Worm (Caenorhabditis elegans) whole organism, L4 larva: Measurements from ENCODE around the gene C05C10.2.

ENCODE experiments used
- F10B5.3 ChIP-seq: sonication (generic microtip); optimal IDR thresholded peaks from 2 replicates; lab custom pipeline; 2016; ENCODE audit warnings: mild to moderate bottlenecking, missing genetic modification characterization, missing compliant biosample characterization
- T20F7.1 ChIP-seq: fragments of 200-800 bp; sonication (Bioruptor generic); optimal IDR thresholded peaks from 2 replicates; lab custom pipeline; 2018; ENCODE audit warnings: mild to moderate bottlenecking, missing genetic modification characterization, missing compliant biosample characterization
- Y75B8A.6 ChIP-seq: fragments of 200-800 bp; sonication (Bioruptor generic); IDR thresholded peaks from 2 replicates; pipeline ENCODE4 v1.3.6; 2022; ENCODE audit warnings: missing genetic modification reagents, missing genetic modification characterization, missing compliant biosample characterization
- aha-1 ChIP-seq: fragments of 150-350 bp; peaks from one replicate; lab custom pipeline; 2014; ENCODE audit warnings: missing biosample characterization, missing genetic modification characterization
- ama-1 ChIP-seq: fragments of 150-350 bp; optimal IDR thresholded peaks from 2 replicates; lab custom pipeline; 2014; ENCODE audit warnings: inconsistent platforms, mixed read lengths
- arid-1 ChIP-seq: fragments of 200-800 bp; sonication (Bioruptor generic); conservative IDR thresholded peaks from 2 replicates; pipeline ENCODE4 v1.3.6; 2022; ENCODE audit warnings: missing genetic modification reagents, missing genetic modification characterization, missing compliant biosample characterization
- attf-4 ChIP-seq: sonication (generic microtip); optimal IDR thresholded peaks from 3 replicates; lab custom pipeline; 2017; ENCODE audit warnings: missing biosample characterization, missing genetic modification characterization
- daf-12 ChIP-seq: fragments of 150-350 bp; optimal IDR thresholded peaks from 2 replicates; lab custom pipeline; 2014; ENCODE audit warnings: missing biosample characterization, missing genetic modification reagents, missing genetic modification characterization
- daf-16 ChIP-seq, 3 experiments: sonication (generic microtip); optimal IDR thresholded peaks; 2 replicates each; lab custom pipeline; 2016 to 2017; ENCODE audit warnings: missing genetic modification characterization in 3 of 3, missing genetic modification reagents in 3 of 3, mild to moderate bottlenecking in 2 of 3, missing compliant biosample characterization in 2 of 3, missing biosample characterization in 1 of 3, moderate library complexity in 1 of 3
- dmd-6 ChIP-seq: fragments of 200-800 bp; sonication (Bioruptor generic); IDR thresholded peaks from 2 replicates; pipeline ENCODE4 v1.3.6; 2022; ENCODE audit warnings: missing genetic modification reagents, missing genetic modification characterization, missing compliant biosample characterization
- dmd-9 ChIP-seq: fragments of 200-800 bp; sonication (Bioruptor generic); IDR thresholded peaks from 2 replicates; pipeline ENCODE4 v1.3.6; 2022; ENCODE audit warnings: missing genetic modification reagents, missing genetic modification characterization, missing compliant biosample characterization
- duxl-1 ChIP-seq: sonication (generic microtip); optimal IDR thresholded peaks from 2 replicates; lab custom pipeline; 2016; ENCODE audit warnings: mild to moderate bottlenecking, missing genetic modification characterization, moderate library complexity, missing compliant biosample characterization; ENCODE audit not compliant: poor library complexity
- dve-1 ChIP-seq: sonication (generic microtip); optimal IDR thresholded peaks from 2 replicates; lab custom pipeline; 2017; ENCODE audit warnings: antibody characterized with exemption, mild to moderate bottlenecking, missing genetic modification characterization, missing compliant biosample characterization; ENCODE audit not compliant: insufficient read depth
- gei-8 ChIP-seq: fragments of 200-800 bp; sonication (Bioruptor generic); optimal IDR thresholded peaks from 2 replicates; lab custom pipeline; 2018; ENCODE audit warnings: mild to moderate bottlenecking, missing genetic modification characterization, missing compliant biosample characterization
- hlh-11 ChIP-seq: fragments of 200-800 bp; sonication (Bioruptor generic); optimal IDR thresholded peaks from 2 replicates; lab custom pipeline; 2018; ENCODE audit warnings: mild to moderate bottlenecking, missing genetic modification characterization, missing compliant biosample characterization
- hlh-30 ChIP-seq: sonication (generic microtip); optimal IDR thresholded peaks from 2 replicates; lab custom pipeline; 2017; ENCODE audit warnings: antibody characterized with exemption, mild to moderate bottlenecking, missing genetic modification characterization, missing compliant biosample characterization; ENCODE audit not compliant: insufficient read depth
- lim-7 ChIP-seq: fragments of 200-800 bp; sonication (Bioruptor generic); IDR thresholded peaks from 2 replicates; pipeline ENCODE4 v1.3.6; 2022; ENCODE audit warnings: missing genetic modification characterization, missing compliant biosample characterization
- lin-1 ChIP-seq: fragments of 200-800 bp; sonication (Bioruptor generic); IDR thresholded peaks from 2 replicates; pipeline ENCODE4 v1.3.6; 2022; ENCODE audit warnings: missing genetic modification reagents, missing genetic modification characterization, missing compliant biosample characterization
- lin-29 ChIP-seq: fragments of 200-800 bp; sonication (Bioruptor generic); IDR thresholded peaks from 2 replicates; pipeline ENCODE4 v1.3.6; 2022; ENCODE audit warnings: missing genetic modification reagents, missing genetic modification characterization, missing compliant biosample characterization
- lsy-2 ChIP-seq, 2 experiments: fragments of 150-350 bp in 1 of 2; sonication (generic microtip) in 1 of 2; optimal IDR thresholded peaks; 2 replicates each; lab custom pipeline; 2014 to 2017; ENCODE audit warnings: missing biosample characterization in 2 of 2, missing genetic modification characterization in 2 of 2
- madf-5 ChIP-seq, 2 experiments: fragments of 200-800 bp; sonication (Bioruptor generic); IDR thresholded peaks; 2 replicates each; pipeline ENCODE4 v1.3.6; 2022; ENCODE audit warnings: missing compliant biosample characterization in 2 of 2, missing genetic modification characterization in 2 of 2
- madf-9 ChIP-seq: fragments of 200-800 bp; sonication (Bioruptor generic); conservative IDR thresholded peaks from 2 replicates; pipeline ENCODE4 v1.3.6; 2022; ENCODE audit warnings: missing genetic modification reagents, missing genetic modification characterization, missing compliant biosample characterization
- mdl-1 ChIP-seq, 2 experiments: fragments of 150-350 bp in 1 of 2; sonication (generic microtip) in 1 of 2; optimal IDR thresholded peaks; 2 replicates each; lab custom pipeline; 2014 to 2017; ENCODE audit warnings: missing biosample characterization in 2 of 2, missing genetic modification characterization in 2 of 2
- mdt-29 ChIP-seq: fragments of 200-800 bp; sonication (Bioruptor generic); IDR thresholded peaks from 2 replicates; pipeline ENCODE4 v1.3.6; 2022; ENCODE audit warnings: missing genetic modification reagents, missing genetic modification characterization, missing compliant biosample characterization
- mep-1 ChIP-seq: fragments of 150-350 bp; sonication (generic microtip); optimal IDR thresholded peaks from 3 replicates; lab custom pipeline; 2014; ENCODE audit warnings: missing biosample characterization, missing genetic modification characterization
- mes-2 ChIP-seq: sonication (generic microtip); optimal IDR thresholded peaks from 2 replicates; lab custom pipeline; 2016; ENCODE audit warnings: missing genotype, mild to moderate bottlenecking, missing genetic modification characterization, missing compliant biosample characterization; ENCODE audit not compliant: poor library complexity, severe bottlenecking
- nhr-10 ChIP-seq: fragments of 150-350 bp; optimal IDR thresholded peaks from 2 replicates; lab custom pipeline; 2014; ENCODE audit warnings: missing biosample characterization, missing genetic modification characterization
- nhr-11 ChIP-seq: fragments of 150-350 bp; optimal IDR thresholded peaks from 2 replicates; lab custom pipeline; 2014; ENCODE audit warnings: missing biosample characterization, missing genetic modification characterization
- nhr-25 ChIP-seq: sonication (generic microtip); optimal IDR thresholded peaks from 2 replicates; lab custom pipeline; 2017; ENCODE audit warnings: missing genetic modification characterization, mild to moderate bottlenecking, missing compliant biosample characterization, antibody characterized with exemption, moderate library complexity, borderline replicate concordance; ENCODE audit not compliant: insufficient read depth
- nhr-28 ChIP-seq: fragments of 150-350 bp; optimal IDR thresholded peaks from 2 replicates; lab custom pipeline; 2014; ENCODE audit warnings: missing biosample characterization, missing genetic modification characterization
- nhr-48 ChIP-seq: sonication (generic microtip); optimal IDR thresholded peaks from 2 replicates; lab custom pipeline; 2016; ENCODE audit warnings: mild to moderate bottlenecking, missing genetic modification characterization, missing compliant biosample characterization
- nhr-77 ChIP-seq: fragments of 150-350 bp; optimal IDR thresholded peaks from 2 replicates; lab custom pipeline; 2014; ENCODE audit warnings: missing biosample characterization, missing genetic modification characterization
- php-3 ChIP-seq: fragments of 200-800 bp; sonication (Bioruptor generic); IDR thresholded peaks from 2 replicates; pipeline ENCODE4 v1.3.6; 2022; ENCODE audit warnings: missing genetic modification reagents, missing genetic modification characterization, missing compliant biosample characterization
- pqm-1 ChIP-seq: sonication (generic microtip); optimal IDR thresholded peaks from 2 replicates; lab custom pipeline; 2017; ENCODE audit warnings: missing biosample characterization, missing genetic modification characterization
- snpc-1.2 ChIP-seq: fragments of 200-800 bp; sonication (Bioruptor generic); IDR thresholded peaks from 2 replicates; pipeline ENCODE4 v1.3.6; 2022; ENCODE audit warnings: missing genetic modification reagents, missing genetic modification characterization, missing compliant biosample characterization
- unc-62 ChIP-seq, 3 experiments: fragments of 150-350 bp in 1 of 3; sonication (generic microtip); optimal IDR thresholded peaks in 2 of 3; peaks in 1 of 3; 1 replicate in 1 of 3; 2 replicates in 2 of 3; lab custom pipeline; 2014 to 2017; ENCODE audit warnings: missing biosample characterization in 3 of 3, missing genetic modification characterization in 3 of 3, missing genetic modification reagents in 3 of 3, missing genotype in 1 of 3
- zfp-3 ChIP-seq: fragments of 200-800 bp; sonication (Bioruptor generic); conservative IDR thresholded peaks from 2 replicates; pipeline ENCODE4 v1.3.6; 2022; ENCODE audit warnings: missing genetic modification reagents, missing genetic modification characterization, missing compliant biosample characterization
- zip-2 ChIP-seq: fragments of 150-350 bp; optimal IDR thresholded peaks from 2 replicates; lab custom pipeline; 2014; ENCODE audit warnings: missing biosample characterization, missing genetic modification characterization
- ztf-11 ChIP-seq: fragments of 150-350 bp; optimal IDR thresholded peaks from 2 replicates; lab custom pipeline; 2014; ENCODE audit warnings: missing biosample characterization, missing genetic modification characterization

Gene C05C10.2

DNA sequence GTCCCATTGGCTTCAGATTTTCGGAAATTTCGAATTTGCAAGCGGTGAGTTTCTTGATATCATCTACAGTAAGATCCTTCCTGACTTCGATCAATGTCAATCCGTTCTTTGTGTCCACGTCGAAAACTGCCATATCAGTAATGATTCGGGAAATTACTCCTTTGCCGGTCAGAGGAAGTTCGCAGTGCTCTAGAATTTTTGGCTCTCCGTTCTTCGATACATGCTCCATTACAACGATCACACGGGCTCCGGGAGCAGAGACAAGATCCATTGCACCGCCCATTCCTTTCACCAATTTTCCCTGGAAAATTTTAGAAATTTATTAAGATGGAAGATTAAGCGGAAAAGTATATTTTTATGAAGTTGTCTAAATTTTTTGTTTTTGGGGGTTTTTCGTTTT lies 12.6 kb downstream of the C05C10.2 start (continued):
- peak; percentile 21; the same call in 1 of the 2 replicates for TF ChIP-seq snpc-1.2

DNA sequence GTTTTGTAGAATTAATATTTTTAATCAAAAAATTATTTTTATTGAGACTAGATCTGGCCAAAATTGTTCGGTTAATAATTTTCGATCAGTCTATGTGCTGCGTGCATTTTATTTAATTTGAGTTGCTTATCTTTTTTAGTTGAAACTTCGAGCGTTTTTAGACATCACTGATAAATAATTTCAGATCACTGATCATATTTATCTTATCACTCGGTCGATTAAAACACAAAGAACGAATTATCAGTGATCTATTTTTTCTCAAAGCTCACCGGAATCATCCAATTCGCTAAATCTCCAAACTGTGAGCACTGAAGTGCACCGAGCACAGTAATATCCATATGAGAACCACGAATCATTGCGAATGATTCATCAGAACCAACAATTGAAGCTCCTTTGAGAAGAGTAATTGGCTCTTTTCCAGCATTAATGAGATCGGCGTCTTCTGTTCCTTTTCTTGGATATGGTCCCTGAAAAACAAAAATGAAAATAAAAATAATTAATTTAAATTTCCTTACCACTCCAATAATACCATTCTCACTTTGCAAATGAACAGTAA lies 13.1 kb downstream of the C05C10.2 start:
- no peak for TF ChIP-seq F10B5.3 (tag; lab: Kevin White, UChicago)
- TF ChIP-seq daf-12 (tag; lab: Kevin White, UChicago), result no peak
- no peak for TF ChIP-seq dmd-9 (GFP tag; lab: Robert Waterston, UW)
- peak; percentile 43 for TF ChIP-seq mep-1
- TF ChIP-seq dve-1 (tag; lab: Kevin White, UChicago), result peak; percentile 68
- TF ChIP-seq hlh-11, result peak; percentile 32
- no peak for TF ChIP-seq attf-4
- TF ChIP-seq dmd-6, result peak; percentile 64
- peak; percentile 16 for TF ChIP-seq nhr-25 (tag; lab: Kevin White, UChicago)
- no peak for TF ChIP-seq zip-2 (tag; lab: Kevin White, UChicago)
- peak; percentile 26 for TF ChIP-seq duxl-1 (tag; lab: Kevin White, UChicago)
- peak; percentile 1 for TF ChIP-seq nhr-28
- no peak for TF ChIP-seq daf-16 (GFP tag; optimal IDR thresholded peaks at IDR 0.05; lab: Kevin White, UChicago)
- peak; percentile 56 for TF ChIP-seq daf-16 (tag; optimal IDR thresholded peaks at IDR 0.05; lab: Kevin White, UChicago)
- 0 out of 2 replicates have a peak, but pooled peaks have one; percentile 8 for TF ChIP-seq madf-9 (GFP tag; lab: Robert Waterston, UW)
- TF ChIP-seq ztf-11, result no peak
- TF ChIP-seq nhr-10 (tag; lab: Kevin White, UChicago), result peak; percentile 3
- peak; percentile 53 for TF ChIP-seq pqm-1 (tag; lab: Kevin White, UChicago)

DNA sequence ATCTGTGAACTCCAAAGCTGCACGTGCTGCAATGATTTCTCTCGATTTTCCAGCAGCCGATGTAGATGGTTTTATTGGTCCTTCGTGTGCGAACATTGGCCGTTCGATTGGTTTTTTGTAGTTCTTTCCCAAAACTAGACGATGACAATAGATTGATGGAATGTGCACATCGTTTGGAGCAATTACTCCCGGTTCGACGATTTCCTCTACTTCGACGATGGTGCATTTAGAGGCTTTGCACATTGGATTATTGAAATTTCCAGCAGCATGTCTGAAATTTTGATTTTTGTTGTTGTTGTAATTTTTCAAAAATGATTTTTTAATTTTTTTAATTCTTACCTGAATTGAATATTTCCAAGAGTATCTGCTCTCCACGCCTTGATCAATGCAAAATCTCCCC lies 13.6 kb downstream of the C05C10.2 start:
- TF ChIP-seq aha-1, result no peak
- peak in 1 of 2 experiments; percentile 55 for TF ChIP-seq unc-62 (GFP tag; optimal IDR thresholded peaks at IDR 0.05 in 1 of 2; lab: Kevin White, UChicago)
- TF ChIP-seq unc-62 (tag; optimal IDR thresholded peaks at IDR 0.05; lab: Kevin White, UChicago), result no peak
- no peak for TF ChIP-seq lim-7 (GFP tag; lab: Robert Waterston, UW)
- no peak for TF ChIP-seq daf-16 (GFP tag; optimal IDR thresholded peaks at IDR 0.05; lab: Kevin White, UChicago)
- TF ChIP-seq daf-16 (tag; optimal IDR thresholded peaks at IDR 0.05; lab: Kevin White, UChicago), result peak; percentile 21

DNA sequence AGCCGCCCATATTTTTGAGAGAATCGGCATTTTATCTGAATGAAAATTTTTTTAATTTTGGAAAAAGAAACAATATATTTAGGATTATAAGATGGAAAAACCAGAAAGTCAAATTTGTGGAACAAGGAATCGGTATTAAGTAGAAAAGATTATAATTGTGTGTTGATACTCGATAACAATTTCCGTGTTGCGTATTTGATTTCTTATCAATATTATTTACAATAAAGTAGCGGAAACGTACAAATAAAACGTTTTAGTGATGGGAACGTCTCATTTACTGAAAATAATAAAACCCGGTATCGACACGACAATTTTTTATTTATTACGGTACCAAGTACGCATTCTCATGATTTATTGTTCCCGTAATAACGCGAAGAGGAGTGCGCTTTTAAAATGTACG lies 14.8 kb downstream of the C05C10.2 start, which contains the start of gene C05C10.3:
C05C10.3 (minus strand) TSS at position 35 of the 400 bp plus-strand sequence.
- TF ChIP-seq nhr-77 (tag; lab: Kevin White, UChicago), result peak; percentile 35
- TF ChIP-seq gei-8 (GFP tag; lab: Kevin White, UChicago), result no peak
- TF ChIP-seq nhr-28, result peak; percentile 2
- TF ChIP-seq arid-1 (GFP tag; lab: Robert Waterston, UW), result no peak
- no peak for TF ChIP-seq nhr-48 (tag; lab: Kevin White, UChicago)
- peak; percentile 7 for TF ChIP-seq pqm-1 (tag; lab: Kevin White, UChicago)
- TF ChIP-seq nhr-11 (tag; lab: Kevin White, UChicago), result no peak
- TF ChIP-seq dve-1 (tag; lab: Kevin White, UChicago), result peak; percentile 24
- no peak for TF ChIP-seq madf-5 (GFP tag; IDR thresholded peaks at IDR 0.05; lab: Robert Waterston, UW)
- TF ChIP-seq daf-16 (GFP tag; optimal IDR thresholded peaks at IDR 0.05; lab: Kevin White, UChicago), result no peak
- TF ChIP-seq daf-16 (tag; optimal IDR thresholded peaks at IDR 0.05; lab: Kevin White, UChicago), result peak; percentile 82
- TF ChIP-seq ztf-11, result no peak

DNA sequence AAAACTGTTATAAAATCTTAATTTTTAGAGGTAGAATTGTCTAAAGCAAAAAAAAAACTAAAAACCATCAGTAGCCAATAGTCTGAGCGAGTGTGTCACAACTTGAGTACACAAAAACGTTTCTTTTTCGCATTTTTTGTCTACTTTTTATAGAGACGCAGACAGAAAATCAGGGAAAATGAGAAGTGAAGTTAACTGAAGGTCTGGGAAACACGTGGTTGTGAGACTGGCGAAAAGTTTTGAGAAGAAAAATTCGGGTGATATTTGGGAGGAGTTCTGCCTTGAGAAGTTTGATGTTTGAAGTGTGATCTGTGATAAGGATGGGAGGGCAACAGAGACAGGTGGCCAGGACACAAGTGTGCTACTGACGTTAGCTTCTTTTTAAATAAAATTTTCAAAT lies 15.6 kb downstream of the C05C10.2 start:
- TF ChIP-seq nhr-28 (peak; percentile 90), mes-2 (tag; lab: Kevin White, UChicago) (peak; percentile 48), unc-62 (GFP tag; optimal IDR thresholded peaks at IDR 0.05 in 1 of 2; lab: Kevin White, UChicago) (peak in 1 of 2 experiments; percentile 64), unc-62 (tag; optimal IDR thresholded peaks at IDR 0.05; lab: Kevin White, UChicago) (no peak), lin-29 (0 out of 2 replicates have a peak, but pooled peaks have one; percentile 14), hlh-30 (tag; lab: Kevin White, UChicago) (peak; percentile 97), Y75B8A.6 (GFP tag; lab: Robert Waterston, UW) (no peak), mdl-1 (tag; optimal IDR thresholded peaks at IDR 0.05; lab: Kevin White, UChicago) (peak; percentile 41 to 91), zip-2 (tag; lab: Kevin White, UChicago) (peak; percentile 8), lsy-2 (tag; optimal IDR thresholded peaks at IDR 0.05; lab: Kevin White, UChicago) (peak; percentile 7 to 88), zfp-3 (GFP tag; lab: Robert Waterston, UW) (no peak), gei-8 (GFP tag; lab: Kevin White, UChicago) (no peak), nhr-48 (tag; lab: Kevin White, UChicago) (peak; percentile 91), T20F7.1 (peak; percentile 76), ama-1 (lab: Kevin White, UChicago) (peak; percentile 90), php-3 (GFP tag; lab: Robert Waterston, UW) (peak; percentile 46; the same call in 1 of the 2 replicates), mdt-29 (no peak), madf-5 (GFP tag; IDR thresholded peaks at IDR 0.05; lab: Robert Waterston, UW) (no peak), lin-1 (GFP tag; lab: Robert Waterston, UW) (no peak)
